Fruit fly (Drosophila melanogaster): ENCODE data around the gene Cdep.

Gene Cdep

DNA sequence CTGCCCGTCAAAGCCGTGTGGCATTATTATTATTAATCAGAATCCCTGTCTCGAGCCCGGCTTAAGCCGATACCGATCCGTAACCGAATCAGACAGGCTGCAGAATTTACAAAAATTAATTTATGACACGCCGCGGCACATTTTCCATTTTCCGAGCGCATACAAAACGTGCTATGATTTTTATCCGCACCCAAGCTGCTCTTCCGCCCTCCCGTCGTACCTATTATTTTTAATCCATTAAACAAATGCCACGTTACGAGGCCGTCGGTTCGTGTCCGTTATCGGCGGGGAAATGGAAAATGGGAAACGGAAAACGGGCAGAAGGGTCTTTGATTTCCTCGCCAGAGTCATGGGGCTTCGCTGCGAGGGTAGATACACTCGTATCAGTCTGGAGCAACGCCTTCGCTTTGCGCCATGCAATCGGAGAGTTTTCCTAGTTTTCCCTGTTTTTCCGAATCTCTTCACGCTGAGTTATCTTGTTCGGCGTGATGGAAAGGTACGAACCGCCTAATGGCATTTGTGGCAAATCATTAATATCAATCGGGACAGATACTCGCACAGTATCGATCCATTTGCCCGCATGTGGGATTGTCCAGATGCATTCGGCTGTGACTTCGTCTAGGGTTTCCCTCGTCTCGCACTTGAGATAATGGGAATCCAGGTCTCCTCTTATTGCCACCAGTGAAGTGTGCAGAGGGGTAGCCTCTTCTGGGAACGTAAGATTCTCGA lies 69.9 kb downstream of the Cdep start:
- no peak for TF ChIP-seq CG34367 (tag; optimal IDR thresholded peaks at IDR 0.05)
- TF ChIP-seq CG12605 (GFP tag; IDR thresholded peaks at IDR 0.05): no peak
- TF ChIP-seq D1 (tag; optimal IDR thresholded peaks at IDR 0.05): no peak
- no peak for TF ChIP-seq CG32121 (GFP tag; IDR thresholded peaks at IDR 0.05)
- no peak for TF ChIP-seq Snoo (tag; optimal IDR thresholded peaks at IDR 0.05)
- TF ChIP-seq CG9948 (tag; optimal IDR thresholded peaks at IDR 0.05): no peak
- no peak for TF ChIP-seq CG8159 (tag; optimal IDR thresholded peaks at IDR 0.05)
- TF ChIP-seq EcR (GFP tag; optimal IDR thresholded peaks at IDR 0.05): no peak

DNA sequence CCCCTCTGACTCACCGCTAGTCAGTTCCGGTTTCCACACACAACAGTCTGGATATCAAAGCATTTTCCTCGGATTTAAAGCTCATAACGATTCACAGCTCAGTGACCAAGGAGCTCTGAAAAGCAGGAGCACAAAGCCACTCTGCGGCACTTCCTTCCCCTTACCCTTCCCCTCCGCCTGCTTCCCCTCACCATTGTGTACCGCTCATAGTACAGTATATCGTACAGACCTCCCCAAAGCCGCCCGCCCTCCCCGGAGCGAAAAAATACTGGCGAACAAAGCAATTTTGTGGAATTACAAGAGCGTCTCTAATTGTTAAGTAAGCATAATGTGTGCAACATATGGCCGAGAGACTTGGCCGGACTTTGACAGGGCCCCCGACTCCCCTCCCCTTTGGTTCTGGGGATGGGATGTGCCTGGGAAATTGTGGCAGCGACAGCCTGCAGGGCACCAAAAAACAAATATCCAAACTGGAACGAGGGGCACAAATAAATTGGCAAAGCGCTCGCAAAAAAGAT lies 70.8 kb downstream of the Cdep start:
- TF ChIP-seq CG4496 (GFP tag; IDR thresholded peaks at IDR 0.05) (0 out of 3 replicates have a peak, but pooled peaks have one; percentile 27), CG13204 (GFP tag; optimal IDR thresholded peaks at IDR 0.05) (peak; percentile 47), gl (tag; optimal IDR thresholded peaks at IDR 0.05) (no peak), rn (GFP tag; IDR thresholded peaks at IDR 0.05) (no peak)

DNA sequence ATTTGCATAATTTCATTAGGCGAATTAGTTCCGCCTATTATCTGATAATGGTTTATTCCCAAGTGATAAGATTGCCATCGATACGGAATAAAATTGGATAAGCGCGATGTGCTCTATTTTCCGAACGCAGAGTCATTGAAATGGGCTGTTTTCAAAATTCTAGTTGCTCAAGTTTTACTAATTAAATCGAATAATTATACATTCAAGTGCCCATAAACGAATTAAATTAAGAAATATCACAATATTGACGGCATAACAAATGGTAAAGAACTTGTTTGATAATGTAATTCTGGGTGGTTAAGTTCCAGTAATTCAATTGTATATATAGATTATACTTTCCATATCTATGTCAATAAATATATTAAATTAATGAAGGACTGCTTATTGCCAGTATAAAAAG lies 73.8 kb downstream of the Cdep start, which contains the start of gene CG14662:
Gene CG14662 (minus strand): TSS at position 101 of the 400 bp plus-strand sequence.
- no peak for TF ChIP-seq CG10348 (GFP tag; IDR thresholded peaks at IDR 0.05)
- TF ChIP-seq fd96Ca (GFP tag; IDR thresholded peaks at IDR 0.05): no peak
- no peak for TF ChIP-seq Snoo (tag; optimal IDR thresholded peaks at IDR 0.05)
- no peak for TF ChIP-seq CG14655 (GFP tag; optimal IDR thresholded peaks at IDR 0.05)
- no peak for TF ChIP-seq CG12605 (GFP tag; IDR thresholded peaks at IDR 0.05)
- no peak for TF ChIP-seq CG15710 (tag; optimal IDR thresholded peaks at IDR 0.05)
- no peak for TF ChIP-seq EcR (GFP tag; optimal IDR thresholded peaks at IDR 0.05)

DNA sequence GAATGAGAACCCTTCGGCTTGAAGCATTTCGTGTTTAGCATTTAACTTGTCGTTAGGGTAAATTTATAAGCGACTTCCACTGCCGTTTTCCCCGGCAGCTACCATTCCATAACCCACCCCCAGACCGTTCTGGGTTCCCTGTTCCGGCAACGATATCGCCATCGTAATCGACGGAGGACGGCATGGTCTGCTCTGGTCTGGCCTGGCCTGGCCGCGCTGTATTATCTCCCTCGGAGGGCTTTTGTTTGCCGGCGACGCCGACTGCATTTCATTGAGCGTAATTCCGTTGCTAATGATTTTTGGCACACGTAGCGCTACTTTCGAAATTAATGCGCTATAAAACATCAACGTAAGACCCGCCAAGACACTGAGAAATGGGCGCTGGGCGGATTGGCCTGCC lies 74.3 kb downstream of the Cdep start:
- TF ChIP-seq CG4496 (GFP tag; IDR thresholded peaks at IDR 0.05): 0 out of 3 replicates have a peak, but pooled peaks have one; percentile 18
- TF ChIP-seq Snoo (tag; optimal IDR thresholded peaks at IDR 0.05): no peak
- TF ChIP-seq Pif1B (GFP tag; optimal IDR thresholded peaks at IDR 0.05): no peak
- TF ChIP-seq CG8301 (tag; optimal IDR thresholded peaks at IDR 0.05): no peak
- no peak for TF ChIP-seq D1 (tag; optimal IDR thresholded peaks at IDR 0.05)
- TF ChIP-seq CG9948 (tag; optimal IDR thresholded peaks at IDR 0.05): no peak
- no peak for TF ChIP-seq EcR (GFP tag; optimal IDR thresholded peaks at IDR 0.05)
- TF ChIP-seq fd96Ca (GFP tag; IDR thresholded peaks at IDR 0.05): no peak
- TF ChIP-seq CG32121 (GFP tag; IDR thresholded peaks at IDR 0.05): 0 out of 2 replicates have a peak, but pooled peaks have one; percentile 24
- TF ChIP-seq CG13204 (GFP tag; optimal IDR thresholded peaks at IDR 0.05): no peak
- no peak for TF ChIP-seq CG14655 (GFP tag; optimal IDR thresholded peaks at IDR 0.05)
- no peak for TF ChIP-seq CG15710 (tag; optimal IDR thresholded peaks at IDR 0.05)
- TF ChIP-seq Pif1A (GFP tag; optimal IDR thresholded peaks at IDR 0.05): no peak
- TF ChIP-seq CG34367 (tag; optimal IDR thresholded peaks at IDR 0.05): no peak
- no peak for TF ChIP-seq CG12605 (GFP tag; IDR thresholded peaks at IDR 0.05)
- no peak for TF ChIP-seq rn (GFP tag; IDR thresholded peaks at IDR 0.05)
- no peak for TF ChIP-seq gl (tag; optimal IDR thresholded peaks at IDR 0.05)
- no peak for TF ChIP-seq CG17806 (tag; optimal IDR thresholded peaks at IDR 0.05)

DNA sequence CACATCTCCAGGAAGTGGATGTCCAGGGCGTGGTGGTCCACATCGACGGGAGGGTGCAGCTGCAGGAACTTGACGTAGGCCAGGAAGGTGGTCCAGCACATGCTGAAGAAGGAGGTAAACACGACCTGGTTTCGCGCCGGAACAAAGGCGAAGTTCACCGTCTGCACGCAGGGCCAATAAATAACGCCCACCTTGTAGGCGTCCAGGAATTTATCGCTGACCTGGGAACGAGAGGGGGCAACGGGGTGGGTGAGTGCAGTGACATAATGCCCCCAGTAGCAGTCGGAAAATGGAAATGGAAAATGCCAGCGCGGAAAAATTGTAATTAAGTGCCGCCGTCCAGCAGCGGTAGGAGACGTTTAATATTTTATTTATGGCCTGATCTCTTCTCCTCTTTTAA lies 76.3 kb downstream of the Cdep start:
- TF ChIP-seq CG32121 (GFP tag; IDR thresholded peaks at IDR 0.05) (no peak), EcR (GFP tag; optimal IDR thresholded peaks at IDR 0.05) (no peak), CG10348 (GFP tag; IDR thresholded peaks at IDR 0.05) (no peak), fd96Ca (GFP tag; IDR thresholded peaks at IDR 0.05) (no peak), CG12605 (GFP tag; IDR thresholded peaks at IDR 0.05) (no peak), CG4496 (GFP tag; IDR thresholded peaks at IDR 0.05) (0 out of 3 replicates have a peak, but pooled peaks have one; percentile 13)

DNA sequence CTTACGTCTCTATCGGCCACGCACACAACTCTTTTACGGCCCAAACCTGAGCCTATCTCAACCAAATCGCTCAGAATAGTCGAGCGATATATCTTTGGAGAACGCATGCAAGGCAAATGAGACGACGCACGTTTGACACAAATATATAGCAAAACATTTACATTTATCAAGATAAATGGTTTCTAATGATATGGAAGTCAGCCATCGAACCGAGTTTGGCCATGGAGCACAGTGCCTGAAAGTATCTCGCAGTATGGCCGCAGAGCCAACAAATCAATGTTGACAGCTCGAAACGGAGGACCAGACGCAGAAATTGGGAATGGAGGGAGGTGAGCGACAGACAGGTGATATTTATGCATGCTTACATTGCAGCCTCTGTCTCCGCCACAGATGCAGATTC lies 77.1 kb downstream of the Cdep start:
- TF ChIP-seq EcR (GFP tag; optimal IDR thresholded peaks at IDR 0.05) (no peak), CG32121 (GFP tag; IDR thresholded peaks at IDR 0.05) (no peak), CG15710 (tag; optimal IDR thresholded peaks at IDR 0.05) (no peak)

DNA sequence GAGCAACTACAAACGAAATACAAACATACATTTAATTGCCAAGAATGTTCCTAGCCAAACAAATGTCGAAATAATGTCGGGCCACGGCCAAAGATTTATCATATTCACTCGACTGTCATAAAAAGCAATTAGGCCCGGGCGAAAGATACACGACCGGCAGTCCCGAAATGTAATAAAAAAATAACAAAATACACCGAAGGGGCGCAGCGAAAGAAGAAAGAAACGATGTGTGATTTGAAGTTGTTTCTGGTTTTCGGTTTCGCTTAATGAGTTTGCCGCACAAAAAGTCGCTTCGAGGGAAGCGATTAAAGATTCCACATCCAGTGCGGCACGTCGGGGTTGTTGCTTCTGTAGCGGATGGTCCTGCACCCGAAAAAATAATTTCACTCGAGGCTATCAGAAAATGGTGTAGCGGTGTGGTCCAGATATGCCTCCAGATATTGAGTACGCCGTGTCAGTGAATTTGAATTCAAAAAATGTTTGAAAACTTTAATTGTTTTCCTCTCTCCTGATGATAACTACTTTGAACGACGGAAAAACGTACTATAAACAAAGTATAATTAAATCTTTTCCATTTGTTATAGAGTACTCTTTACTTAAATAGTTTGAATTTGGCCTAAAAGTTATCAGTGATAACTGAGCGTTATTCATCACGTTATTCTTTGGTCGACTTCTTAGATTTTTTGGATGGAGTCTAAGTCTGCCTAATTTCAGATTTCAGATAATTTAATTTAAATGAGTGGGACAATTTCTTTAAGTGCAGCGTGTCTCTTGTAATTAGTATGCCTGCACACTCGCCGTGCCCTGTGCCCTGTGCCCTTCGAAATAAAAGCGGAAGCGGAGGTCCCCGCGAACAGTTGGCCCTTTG lies 79.0 kb downstream of the Cdep start:
- TF ChIP-seq Pif1A (GFP tag; optimal IDR thresholded peaks at IDR 0.05) (peak; percentile 17), CG34367 (tag; optimal IDR thresholded peaks at IDR 0.05) (no peak), CG14655 (GFP tag; optimal IDR thresholded peaks at IDR 0.05) (peak; percentile 18), CG15710 (tag; optimal IDR thresholded peaks at IDR 0.05) (peak; percentile 18), D1 (tag; optimal IDR thresholded peaks at IDR 0.05) (no peak), CG9948 (tag; optimal IDR thresholded peaks at IDR 0.05) (no peak), CG8159 (tag; optimal IDR thresholded peaks at IDR 0.05) (peak; percentile 59), CG10348 (GFP tag; IDR thresholded peaks at IDR 0.05) (no peak), Snoo (tag; optimal IDR thresholded peaks at IDR 0.05) (peak; percentile 41)

Measured in whole organism, pupa.